Worm (Caenorhabditis elegans) whole organism, L1 larva: ENCODE results near the gene Y38A10A.11.

Source experiments
- C04F5.9 ChIP-seq: sonication (generic microtip); optimal IDR thresholded peaks from 2 replicates; lab custom pipeline; 2016; ENCODE audit warnings: missing genetic modification characterization, missing compliant biosample characterization
- C34B4.2 ChIP-seq: sonication (generic microtip); optimal IDR thresholded peaks from 2 replicates; lab custom pipeline; 2017; ENCODE audit warnings: mild to moderate bottlenecking, missing genetic modification characterization, missing compliant biosample characterization
- F16B12.6 ChIP-seq: fragments of 150-350 bp; optimal IDR thresholded peaks from 2 replicates; lab custom pipeline; 2014; ENCODE audit warnings: missing biosample characterization, missing genetic modification characterization
- Y116A8C.19 ChIP-seq: sonication (generic microtip); optimal IDR thresholded peaks from 2 replicates; lab custom pipeline; 2016; ENCODE audit warnings: missing compliant biosample characterization, missing genetic modification characterization, borderline replicate concordance
- aha-1 ChIP-seq: fragments of 150-350 bp; optimal IDR thresholded peaks from 2 replicates; lab custom pipeline; 2014; ENCODE audit warnings: missing biosample characterization, missing genetic modification characterization
- alr-1 ChIP-seq: fragments of 200-800 bp; sonication (Bioruptor generic); optimal IDR thresholded peaks from 2 replicates; lab custom pipeline; 2018; ENCODE audit warnings: borderline replicate concordance, mild to moderate bottlenecking, missing genetic modification characterization, missing compliant biosample characterization
- blmp-1 ChIP-seq: fragments of 150-350 bp; optimal IDR thresholded peaks from 2 replicates; lab custom pipeline; 2014; ENCODE audit warnings: missing biosample characterization, missing genetic modification characterization
- ceh-63 ChIP-seq: fragments of 200-800 bp; sonication (Bioruptor generic); optimal IDR thresholded peaks from 2 replicates; lab custom pipeline; 2018; ENCODE audit warnings: mild to moderate bottlenecking, missing genetic modification characterization, missing compliant biosample characterization
- ceh-8 ChIP-seq: fragments of 200-800 bp; sonication (Bioruptor generic); optimal IDR thresholded peaks from 2 replicates; lab custom pipeline; 2018; ENCODE audit warnings: mild to moderate bottlenecking, missing genetic modification characterization, moderate library complexity, missing compliant biosample characterization
- ceh-82 ChIP-seq, 3 experiments: fragments of 150-350 bp in 1 of 3; sonication (generic microtip) in 2 of 3; optimal IDR thresholded peaks; 2 replicates each; lab custom pipeline; 2014 to 2017; ENCODE audit warnings: missing biosample characterization in 3 of 3, missing genetic modification characterization in 3 of 3
- dpl-1 ChIP-seq, 3 experiments: fragments of 150-350 bp in 2 of 3; sonication (generic microtip) in 1 of 3; optimal IDR thresholded peaks; 2 replicates each; lab custom pipeline; 2014 to 2017; ENCODE audit warnings: missing biosample characterization in 3 of 3, missing genetic modification characterization in 3 of 3, missing genetic modification reagents in 3 of 3
- efl-1 ChIP-seq, 4 experiments: fragments of 150-350 bp; optimal IDR thresholded peaks in 3 of 4; peaks in 1 of 4; 1 replicate in 1 of 4; 2 replicates in 3 of 4; lab custom pipeline; 2014; ENCODE audit warnings: missing biosample characterization in 2 of 4, missing genetic modification characterization in 2 of 4, missing genetic modification reagents in 2 of 4
- efl-3 ChIP-seq: fragments of 200-800 bp; sonication (Bioruptor generic); optimal IDR thresholded peaks from 2 replicates; lab custom pipeline; 2018; ENCODE audit warnings: mild to moderate bottlenecking, missing genetic modification characterization, missing compliant biosample characterization
- egl-13 ChIP-seq: sonication (generic microtip); optimal IDR thresholded peaks from 2 replicates; lab custom pipeline; 2016; ENCODE audit warnings: missing genotype, missing genetic modification reagents, missing genetic modification characterization, missing compliant biosample characterization
- egl-27 ChIP-seq, 2 experiments: fragments of 150-350 bp in 1 of 2; sonication (generic microtip); optimal IDR thresholded peaks; 3 replicates each; lab custom pipeline; 2017 to 2018; ENCODE audit warnings: missing biosample characterization in 2 of 2, missing genetic modification characterization in 2 of 2, missing genetic modification reagents in 2 of 2
- elt-2 ChIP-seq: sonication (generic microtip); optimal IDR thresholded peaks from 2 replicates; lab custom pipeline; 2016; ENCODE audit warnings: missing genetic modification characterization, mild to moderate bottlenecking, inconsistent platforms, missing compliant biosample characterization, missing genetic modification reagents
- elt-3 ChIP-seq, 6 experiments: fragments of 150-350 bp in 1 of 6; sonication (generic microtip); optimal IDR thresholded peaks; 2 replicates each; lab custom pipeline; 2017 to 2018; ENCODE audit warnings: missing biosample characterization in 6 of 6, missing genetic modification characterization in 6 of 6, inconsistent platforms in 1 of 6
- ets-5 ChIP-seq: fragments of 200-800 bp; sonication (Bioruptor generic); IDR thresholded peaks from 2 replicates; pipeline ENCODE4 v1.3.6; 2022; ENCODE audit warnings: missing genetic modification characterization, missing compliant biosample characterization
- fkh-8 ChIP-seq: sonication (generic microtip); optimal IDR thresholded peaks from 2 replicates; lab custom pipeline; 2016; ENCODE audit warnings: mild to moderate bottlenecking, missing genetic modification characterization, missing compliant biosample characterization
- fos-1 ChIP-seq: fragments of 150-350 bp; optimal IDR thresholded peaks from 2 replicates; lab custom pipeline; 2014; ENCODE audit warnings: missing biosample characterization, missing genetic modification characterization
- hlh-17 ChIP-seq: fragments of 200-800 bp; sonication (Bioruptor generic); optimal IDR thresholded peaks from 2 replicates; lab custom pipeline; 2018; ENCODE audit warnings: missing genetic modification characterization, mild to moderate bottlenecking, missing compliant biosample characterization, moderate library complexity, borderline replicate concordance
- hlh-4 ChIP-seq: sonication (generic microtip); optimal IDR thresholded peaks from 2 replicates; lab custom pipeline; 2016; ENCODE audit warnings: mild to moderate bottlenecking, missing genetic modification characterization, missing compliant biosample characterization
- irx-1 ChIP-seq: sonication (generic microtip); optimal IDR thresholded peaks from 2 replicates; lab custom pipeline; 2016; ENCODE audit warnings: missing genetic modification characterization, missing compliant biosample characterization
- isw-1 ChIP-seq: fragments of 200-800 bp; sonication (Bioruptor generic); IDR thresholded peaks from 2 replicates; pipeline ENCODE4 v1.3.6; 2022; ENCODE audit warnings: missing genetic modification characterization, missing compliant biosample characterization
- jun-1 ChIP-seq: fragments of 150-350 bp; optimal IDR thresholded peaks from 2 replicates; lab custom pipeline; 2014; ENCODE audit warnings: missing biosample characterization, missing genetic modification reagents, missing genetic modification characterization
- lin-15B ChIP-seq: fragments of 150-350 bp; sonication (generic microtip); optimal IDR thresholded peaks from 3 replicates; lab custom pipeline; 2014; ENCODE audit warnings: missing biosample characterization, missing genetic modification characterization
- lin-35 ChIP-seq, 2 experiments: fragments of 150-350 bp; optimal IDR thresholded peaks; 2 replicates each; lab custom pipeline; 2014; ENCODE audit warnings: missing biosample characterization in 2 of 2, missing genetic modification characterization in 2 of 2, missing genetic modification reagents in 2 of 2
- lir-3 ChIP-seq: sonication (generic microtip); optimal IDR thresholded peaks from 2 replicates; lab custom pipeline; 2016; ENCODE audit warnings: mild to moderate bottlenecking, missing genetic modification characterization, moderate library complexity, missing compliant biosample characterization; ENCODE audit not compliant: poor library complexity
- lsy-2 ChIP-seq, 2 experiments: fragments of 150-350 bp; optimal IDR thresholded peaks; 2 replicates each; lab custom pipeline; 2014; ENCODE audit warnings: missing biosample characterization in 2 of 2, missing genetic modification characterization in 2 of 2
- mab-9 ChIP-seq: fragments of 200-800 bp; sonication (Bioruptor generic); IDR thresholded peaks from 2 replicates; pipeline ENCODE4 v1.3.6; 2022; ENCODE audit warnings: missing genetic modification reagents, missing genetic modification characterization, missing compliant biosample characterization
- nhr-12 ChIP-seq: sonication (generic microtip); optimal IDR thresholded peaks from 2 replicates; lab custom pipeline; 2017; ENCODE audit warnings: missing biosample characterization, missing genetic modification characterization
- nhr-19 ChIP-seq: fragments of 200-800 bp; sonication (Bioruptor generic); conservative IDR thresholded peaks from 2 replicates; pipeline ENCODE4 v1.3.6; 2022; ENCODE audit warnings: missing genetic modification characterization, missing compliant biosample characterization
- nhr-237 ChIP-seq: fragments of 150-350 bp; optimal IDR thresholded peaks from 2 replicates; lab custom pipeline; 2014; ENCODE audit warnings: missing biosample characterization, missing genetic modification characterization
- nhr-47 ChIP-seq: sonication (generic microtip); optimal IDR thresholded peaks from 2 replicates; lab custom pipeline; 2016; ENCODE audit warnings: mild to moderate bottlenecking, missing genetic modification characterization, moderate library complexity, missing compliant biosample characterization
- nhr-71 ChIP-seq: sonication (generic microtip); optimal IDR thresholded peaks from 2 replicates; lab custom pipeline; 2016; ENCODE audit warnings: mild to moderate bottlenecking, missing genetic modification characterization, moderate library complexity, missing compliant biosample characterization
- nhr-77 ChIP-seq: fragments of 150-350 bp; optimal IDR thresholded peaks from 2 replicates; lab custom pipeline; 2014; ENCODE audit warnings: missing biosample characterization, missing genetic modification characterization
- pag-3 ChIP-seq: sonication (generic microtip); optimal IDR thresholded peaks from 2 replicates; lab custom pipeline; 2017; ENCODE audit warnings: missing genetic modification characterization, mild to moderate bottlenecking, missing compliant biosample characterization, antibody characterized with exemption, borderline replicate concordance; ENCODE audit not compliant: insufficient read depth
- pqm-1 ChIP-seq: sonication (generic microtip); optimal IDR thresholded peaks from 3 replicates; lab custom pipeline; 2017; ENCODE audit warnings: missing biosample characterization, missing genetic modification characterization
- rnt-1 ChIP-seq: sonication (generic microtip); optimal IDR thresholded peaks from 2 replicates; lab custom pipeline; 2016; ENCODE audit warnings: mild to moderate bottlenecking, missing genetic modification characterization, moderate library complexity, missing compliant biosample characterization
- snpc-4 ChIP-seq: fragments of 150-350 bp; optimal IDR thresholded peaks from 2 replicates; lab custom pipeline; 2014; ENCODE audit warnings: missing biosample characterization, missing genetic modification characterization
- sptf-1 ChIP-seq: fragments of 150-350 bp; optimal IDR thresholded peaks from 2 replicates; lab custom pipeline; 2014; ENCODE audit warnings: missing biosample characterization, missing genetic modification characterization
- swsn-7 ChIP-seq: sonication (generic microtip); optimal IDR thresholded peaks from 2 replicates; lab custom pipeline; 2016; ENCODE audit warnings: missing genetic modification characterization, missing compliant biosample characterization
- tbx-2 ChIP-seq: sonication (generic microtip); optimal IDR thresholded peaks from 2 replicates; lab custom pipeline; 2016; ENCODE audit warnings: missing genetic modification characterization, missing compliant biosample characterization
- unc-30 ChIP-seq: sonication (generic microtip); optimal IDR thresholded peaks from 2 replicates; lab custom pipeline; 2017; ENCODE audit warnings: missing biosample characterization, missing genetic modification characterization
- unc-98 ChIP-seq: fragments of 200-800 bp; sonication (Bioruptor generic); IDR thresholded peaks from 2 replicates; pipeline ENCODE4 v1.3.6; 2022; ENCODE audit warnings: missing genetic modification characterization, missing compliant biosample characterization
- zag-1 ChIP-seq: fragments of 150-350 bp; optimal IDR thresholded peaks from 2 replicates; lab custom pipeline; 2014; ENCODE audit warnings: missing biosample characterization, missing genetic modification characterization
- zip-4 ChIP-seq: fragments of 200-800 bp; sonication (Bioruptor generic); optimal IDR thresholded peaks from 2 replicates; lab custom pipeline; 2018; ENCODE audit warnings: mild to moderate bottlenecking, missing genetic modification characterization, moderate library complexity, missing compliant biosample characterization
- ztf-4 ChIP-seq: fragments of 150-350 bp; optimal IDR thresholded peaks from 2 replicates; lab custom pipeline; 2014; ENCODE audit warnings: missing biosample characterization, missing genetic modification characterization

Y38A10A.11 gene

ce11 chrV:6096559-6097155 is 6.7 kb downstream of the Y38A10A.11 start, which contains the start of gene smut-1:
Gene smut-1, plus strand, starts transcription at chrV:6097105.
- TF ChIP-seq nhr-19 (GFP tag; lab: Robert Waterston, UW), result no peak
- no peak for TF ChIP-seq efl-1 (optimal IDR thresholded peaks at IDR 0.05; lab: Kevin White, UChicago)
- peak in 1 of 2 experiments; percentile 91 for TF ChIP-seq efl-1 (GFP tag; optimal IDR thresholded peaks at IDR 0.05 in 1 of 2; lab: Kevin White, UChicago)

- TF ChIP-seq lin-15B (tag; lab: Kevin White, UChicago), result no peak
- no peak for TF ChIP-seq nhr-12 (tag; lab: Kevin White, UChicago)
- TF ChIP-seq C04F5.9 (tag; lab: Kevin White, UChicago), result no peak
- TF ChIP-seq lsy-2 (tag; optimal IDR thresholded peaks at IDR 0.05; lab: Kevin White, UChicago), result peak; percentile 45 to 46
- TF ChIP-seq aha-1 (tag; lab: Kevin White, UChicago), result no peak
- peak; percentile 10 for TF ChIP-seq tbx-2 (tag; lab: Kevin White, UChicago)
- TF ChIP-seq egl-13, result peak; percentile 9
- TF ChIP-seq ceh-82 (tag; optimal IDR thresholded peaks at IDR 0.05; lab: Kevin White, UChicago), result no peak
- no peak for TF ChIP-seq snpc-4 (tag; lab: Kevin White, UChicago)
- TF ChIP-seq irx-1 (tag; lab: Kevin White, UChicago), result no peak
- no peak for TF ChIP-seq ceh-8 (GFP tag; lab: Kevin White, UChicago)
- no peak for TF ChIP-seq alr-1 (tag; lab: Kevin White, UChicago)
- TF ChIP-seq elt-3 (tag; optimal IDR thresholded peaks at IDR 0.05; lab: Kevin White, UChicago), result no peak
- TF ChIP-seq nhr-71 (tag; lab: Kevin White, UChicago), result peak; percentile 22
- TF ChIP-seq ztf-4 (tag; lab: Kevin White, UChicago), result no peak
- no peak for TF ChIP-seq sptf-1 (tag; lab: Kevin White, UChicago)
- peak; percentile 39 for TF ChIP-seq swsn-7 (tag; lab: Kevin White, UChicago)
- TF ChIP-seq nhr-47 (tag; lab: Kevin White, UChicago), result peak; percentile 16
- TF ChIP-seq efl-3, result no peak
- no peak for TF ChIP-seq nhr-77 (tag; lab: Kevin White, UChicago)
- peak; percentile 10 for TF ChIP-seq lir-3 (tag; lab: Kevin White, UChicago)
- TF ChIP-seq blmp-1 (tag; lab: Kevin White, UChicago), result peak; percentile 1
- peak; percentile 5 for TF ChIP-seq elt-2 (tag; lab: Kevin White, UChicago)
- no peak for TF ChIP-seq jun-1 (tag; lab: Kevin White, UChicago)
- peak; percentile 35 to 66 (median 66) for TF ChIP-seq dpl-1 (GFP tag; optimal IDR thresholded peaks at IDR 0.05; lab: Kevin White, UChicago)
- no peak for TF ChIP-seq pag-3 (tag; lab: Kevin White, UChicago)
- no peak for TF ChIP-seq mab-9
- no peak for TF ChIP-seq nhr-237 (tag; lab: Kevin White, UChicago)
- TF ChIP-seq ceh-63 (GFP tag; lab: Kevin White, UChicago), result no peak
- no peak for TF ChIP-seq Y116A8C.19 (tag; lab: Kevin White, UChicago)
- no peak for TF ChIP-seq hlh-4
- peak; percentile 40 to 57 for TF ChIP-seq lin-35 (GFP tag; optimal IDR thresholded peaks at IDR 0.05; lab: Kevin White, UChicago)
- TF ChIP-seq pqm-1, result no peak
- no peak for TF ChIP-seq unc-98
- peak; percentile 15 for TF ChIP-seq fos-1 (tag; lab: Kevin White, UChicago)
- TF ChIP-seq F16B12.6 (tag; lab: Kevin White, UChicago), result peak; percentile 89
- no peak for TF ChIP-seq ets-5 (GFP tag; lab: Robert Waterston, UW)
- peak; percentile 49 to 60 for TF ChIP-seq efl-1 (optimal IDR thresholded peaks at IDR 0.05; lab: Kevin White, UChicago)
- TF ChIP-seq efl-1 (GFP tag; optimal IDR thresholded peaks at IDR 0.05 in 1 of 2; lab: Kevin White, UChicago), result peak; percentile 41 to 63
- no peak for TF ChIP-seq isw-1 (GFP tag; lab: Robert Waterston, UW)
- TF ChIP-seq C34B4.2, result no peak
- TF ChIP-seq rnt-1, result no peak
- TF ChIP-seq egl-27 (tag; optimal IDR thresholded peaks at IDR 0.05; lab: Kevin White, UChicago), result no peak
- no peak for TF ChIP-seq fkh-8 (tag; lab: Kevin White, UChicago)
- no peak for TF ChIP-seq zag-1 (tag; lab: Kevin White, UChicago)
- no peak for TF ChIP-seq unc-30
- no peak for TF ChIP-seq hlh-17
- no peak for TF ChIP-seq zip-4 (GFP tag; lab: Kevin White, UChicago)
Measured at ce11 chrV:6095829-6096228, 7.5 kb downstream of the Y38A10A.11 start, which contains the start of gene Y38A10A.7. Gene Y38A10A.7, plus strand, starts transcription at chrV:6096197.
